Worm (Caenorhabditis elegans): ENCODE data around the gene Y57G7A.1.

ce11 chrII:1344524-1345119 is 46.4 kb downstream of the Y57G7A.1 start:
- TF ChIP-seq tbx-11 (GFP tag; IDR thresholded peaks at IDR 0.05) (no peak), pes-1 (GFP tag; IDR thresholded peaks at IDR 0.05) (no peak), ama-1 (optimal IDR thresholded peaks at IDR 0.05) (no peak), hmg-4 (GFP tag; optimal IDR thresholded peaks at IDR 0.05) (no peak), hnd-1 (tag; optimal IDR thresholded peaks at IDR 0.05) (no peak), tbx-37 (GFP tag; conservative IDR thresholded peaks at IDR 0.05) (no peak), tra-4 (tag; optimal IDR thresholded peaks at IDR 0.05) (no peak)

Data from whole organism, early embryonic.